Fruit fly (Drosophila melanogaster) Kc167 (cell line): ENCODE measurements around the gene CG12016.

Experiments
- Myc ChIP-seq: fragments of >200 bp; optimal IDR thresholded peaks from 2 replicates; lab custom pipeline; 2017; ENCODE audit warnings: missing external identifiers
- Sin3A ChIP-seq: fragments of >200 bp; optimal IDR thresholded peaks from 2 replicates; lab custom pipeline; 2018; ENCODE audit warnings: missing external identifiers
- h ChIP-seq: fragments of >200 bp; optimal IDR thresholded peaks from 3 replicates; lab custom pipeline; 2018; ENCODE audit warnings: missing external identifiers
- insv ChIP-seq: fragments of >200 bp; optimal IDR thresholded peaks from 3 replicates; lab custom pipeline; 2018; ENCODE audit warnings: missing external identifiers
- psq ChIP-seq: fragments of >200 bp; optimal IDR thresholded peaks from 2 replicates; lab custom pipeline; 2017; ENCODE audit warnings: missing external identifiers
- ttk ChIP-seq: sonication (Bioruptor generic); optimal IDR thresholded peaks from 2 replicates; lab custom pipeline; 2017; ENCODE audit warnings: missing external identifiers

The CG12016 gene

dm6 chr3L:3353297-3353696, 33.9 kb downstream of the CG12016 start:
- TF ChIP-seq Sin3A (lab: Kevin White, UChicago) (no peak), h (lab: Kevin White, UChicago) (no peak), ttk (no peak), Myc (no peak), psq (lab: Kevin White, UChicago) (no peak), insv (no peak)

dm6 chr3L:3369256-3369655, 49.9 kb downstream of the CG12016 start, which contains the start of gene Drs:
Gene Drs (plus strand): TSS chr3L:3369556.
- TF ChIP-seq Sin3A (lab: Kevin White, UChicago) (no peak), h (lab: Kevin White, UChicago) (no peak), insv (no peak), psq (lab: Kevin White, UChicago) (no peak), Myc (no peak), ttk (no peak)
